Worm (Caenorhabditis elegans) whole organism, mixed stage, embryonic: Measurements from ENCODE around the gene srt-63.

Source experiments
- M03D4.4 ChIP-seq: sonication (generic microtip); optimal IDR thresholded peaks from 2 replicates; lab custom pipeline; 2017; ENCODE audit warnings: mild to moderate bottlenecking, missing genetic modification characterization, missing compliant biosample characterization
- bed-3 ChIP-seq: fragments of 200-800 bp; sonication (Bioruptor generic); optimal IDR thresholded peaks from 3 replicates; lab custom pipeline; 2018; ENCODE audit warnings: mild to moderate bottlenecking, missing genetic modification characterization, moderate library complexity, missing compliant biosample characterization
- blmp-1 ChIP-seq: fragments of 150-350 bp; optimal IDR thresholded peaks from 2 replicates; lab custom pipeline; 2014; ENCODE audit warnings: missing biosample characterization, missing genetic modification characterization
- ceh-39 ChIP-seq: fragments of 150-350 bp; optimal IDR thresholded peaks from 2 replicates; lab custom pipeline; 2014; ENCODE audit warnings: missing biosample characterization, missing genetic modification characterization
- ceh-83 ChIP-seq: fragments of 200-800 bp; sonication (Bioruptor generic); optimal IDR thresholded peaks from 2 replicates; lab custom pipeline; 2018; ENCODE audit warnings: mild to moderate bottlenecking, missing genetic modification characterization, missing compliant biosample characterization
- ces-1 ChIP-seq: fragments of 150-350 bp; optimal IDR thresholded peaks from 2 replicates; lab custom pipeline; 2014; ENCODE audit warnings: missing biosample characterization, missing genetic modification reagents, missing genetic modification characterization
- cnd-1 ChIP-seq: fragments of 200-800 bp; sonication (Bioruptor generic); optimal IDR thresholded peaks from 2 replicates; lab custom pipeline; 2018; ENCODE audit warnings: mild to moderate bottlenecking, missing genetic modification characterization, missing compliant biosample characterization
- drap-1 ChIP-seq: fragments of 200-800 bp; sonication (Bioruptor generic); optimal IDR thresholded peaks from 3 replicates; lab custom pipeline; 2018; ENCODE audit warnings: mild to moderate bottlenecking, missing genetic modification characterization, missing compliant biosample characterization
- elt-1 ChIP-seq: sonication (generic microtip); optimal IDR thresholded peaks from 2 replicates; lab custom pipeline; 2017; ENCODE audit warnings: missing genetic modification characterization, mild to moderate bottlenecking, missing compliant biosample characterization, antibody characterized with exemption, moderate library complexity, borderline replicate concordance; ENCODE audit not compliant: insufficient read depth
- elt-3 ChIP-seq: fragments of 150-350 bp; optimal IDR thresholded peaks from 2 replicates; lab custom pipeline; 2014; ENCODE audit warnings: missing biosample characterization, missing genetic modification characterization
- flh-1 ChIP-seq: fragments of 200-800 bp; sonication (Bioruptor generic); optimal IDR thresholded peaks from 2 replicates; lab custom pipeline; 2018; ENCODE audit warnings: mild to moderate bottlenecking, missing genetic modification characterization, moderate library complexity, missing compliant biosample characterization
- ham-2 ChIP-seq: fragments of 200-800 bp; sonication (Bioruptor generic); optimal IDR thresholded peaks from 2 replicates; lab custom pipeline; 2018; ENCODE audit warnings: mild to moderate bottlenecking, missing genetic modification characterization, missing compliant biosample characterization
- hlh-1 ChIP-seq: fragments of 150-350 bp; optimal IDR thresholded peaks from 2 replicates; lab custom pipeline; 2014; ENCODE audit warnings: missing biosample characterization, missing genetic modification reagents, missing genetic modification characterization
- lin-32 ChIP-seq: fragments of 200-800 bp; sonication (Bioruptor generic); optimal IDR thresholded peaks from 2 replicates; lab custom pipeline; 2018; ENCODE audit warnings: mild to moderate bottlenecking, missing genetic modification characterization, missing compliant biosample characterization
- lsy-2 ChIP-seq: fragments of 150-350 bp; optimal IDR thresholded peaks from 2 replicates; lab custom pipeline; 2014; ENCODE audit warnings: missing biosample characterization, missing genetic modification characterization
- mab-5 ChIP-seq: fragments of 150-350 bp; optimal IDR thresholded peaks from 2 replicates; lab custom pipeline; 2014; ENCODE audit warnings: missing biosample characterization, missing genetic modification characterization
- mep-1 ChIP-seq: fragments of 150-350 bp; optimal IDR thresholded peaks from 2 replicates; lab custom pipeline; 2017; ENCODE audit warnings: missing biosample characterization, missing genetic modification reagents, missing genetic modification characterization, inconsistent platforms
- mls-2 ChIP-seq: sonication (generic microtip); optimal IDR thresholded peaks from 2 replicates; lab custom pipeline; 2016; ENCODE audit warnings: mild to moderate bottlenecking, missing genetic modification characterization, moderate library complexity, missing compliant biosample characterization
- nhr-12 ChIP-seq: fragments of 150-350 bp; optimal IDR thresholded peaks from 2 replicates; lab custom pipeline; 2014; ENCODE audit warnings: missing biosample characterization, missing genetic modification characterization
- nhr-2 ChIP-seq: fragments of 150-350 bp; optimal IDR thresholded peaks from 2 replicates; lab custom pipeline; 2014; ENCODE audit warnings: missing biosample characterization, missing genetic modification characterization
- nhr-237 ChIP-seq: fragments of 150-350 bp; optimal IDR thresholded peaks from 2 replicates; lab custom pipeline; 2014; ENCODE audit warnings: missing biosample characterization, missing genetic modification characterization
- nhr-76 ChIP-seq: sonication (generic microtip); optimal IDR thresholded peaks from 2 replicates; lab custom pipeline; 2017; ENCODE audit warnings: missing biosample characterization, missing genetic modification characterization
- pha-4 ChIP-seq: fragments of 150-350 bp; optimal IDR thresholded peaks from 2 replicates; lab custom pipeline; 2018; ENCODE audit warnings: missing biosample characterization, missing genetic modification reagents, missing genetic modification characterization
- sem-2 ChIP-seq: fragments of 200-800 bp; sonication (Bioruptor generic); optimal IDR thresholded peaks from 2 replicates; lab custom pipeline; 2018; ENCODE audit warnings: mild to moderate bottlenecking, missing genetic modification characterization, missing compliant biosample characterization
- snpc-4 ChIP-seq: fragments of 150-350 bp; optimal IDR thresholded peaks from 2 replicates; lab custom pipeline; 2014; ENCODE audit warnings: missing biosample characterization, missing genetic modification characterization
- tbx-8 ChIP-seq: fragments of 200-800 bp; sonication (Bioruptor generic); optimal IDR thresholded peaks from 2 replicates; lab custom pipeline; 2018; ENCODE audit warnings: mild to moderate bottlenecking, missing genetic modification characterization, moderate library complexity, missing compliant biosample characterization
- unc-120 ChIP-seq: sonication (generic microtip); optimal IDR thresholded peaks from 2 replicates; lab custom pipeline; 2017; ENCODE audit warnings: missing genetic modification characterization, missing compliant biosample characterization; ENCODE audit not compliant: poor library complexity, severe bottlenecking
- unc-39 ChIP-seq: fragments of 150-350 bp; optimal IDR thresholded peaks from 2 replicates; lab custom pipeline; 2014; ENCODE audit warnings: missing biosample characterization, missing genetic modification characterization
- ztf-11 ChIP-seq: fragments of 150-350 bp; optimal IDR thresholded peaks from 2 replicates; lab custom pipeline; 2014; ENCODE audit warnings: missing biosample characterization, missing genetic modification characterization

srt-63 gene

DNA sequence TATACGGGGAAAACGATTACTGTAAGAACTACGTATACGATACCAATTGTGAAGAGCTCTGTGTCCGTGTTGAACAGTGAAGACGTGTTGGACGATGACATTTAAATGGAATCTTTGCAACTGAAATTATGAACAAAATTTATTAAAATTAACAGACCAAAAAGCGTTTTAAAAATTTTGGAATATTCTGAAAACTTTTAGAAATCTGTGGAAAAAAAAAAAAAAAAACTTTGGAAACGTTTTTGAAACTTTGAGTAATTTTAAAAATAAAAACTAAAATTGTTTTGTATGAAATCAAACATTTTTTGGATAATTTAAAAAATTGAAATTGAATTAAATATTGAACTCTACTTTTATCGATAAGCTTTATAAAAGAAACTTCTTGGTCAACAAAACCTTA lies at the start of gene srt-63:
Gene srt-63, minus strand, starts transcription at position 101 of the 400 bp plus-strand sequence.
- no peak for TF ChIP-seq lsy-2 (tag; lab: Kevin White, UChicago)
- TF ChIP-seq mab-5, result no peak
- no peak for TF ChIP-seq pha-4 (tag; lab: Kevin White, UChicago)
- no peak for TF ChIP-seq unc-120

DNA sequence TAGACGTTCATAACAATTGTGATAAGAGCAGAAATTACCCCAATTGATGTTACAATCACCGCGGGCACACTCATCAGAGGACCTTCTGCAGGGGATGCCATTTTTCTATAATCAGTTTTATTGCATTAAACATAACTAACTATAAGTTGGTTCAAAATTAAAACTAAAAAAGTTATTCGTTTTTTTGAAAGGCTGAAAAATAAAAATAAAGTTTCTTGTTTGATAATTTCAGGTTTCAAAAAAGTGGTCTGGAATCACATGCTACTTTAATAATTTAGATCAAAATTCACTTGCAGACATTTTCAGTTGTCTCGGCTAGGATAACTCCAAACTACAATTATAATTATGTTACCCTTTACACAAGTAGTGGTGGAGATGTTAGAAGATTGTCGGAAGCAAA lies 45.9 kb upstream of the srt-63 start, which contains the start of gene srbc-1:
Gene srbc-1, minus strand, starts transcription at position 101 of the 400 bp plus-strand sequence.
- TF ChIP-seq ces-1 (GFP tag; lab: Kevin White, UChicago) (no peak), pha-4 (tag; lab: Kevin White, UChicago) (no peak), tbx-8 (no peak), drap-1 (GFP tag; lab: Kevin White, UChicago) (no peak), ceh-83 (GFP tag; lab: Kevin White, UChicago) (no peak), flh-1 (no peak), lsy-2 (tag; lab: Kevin White, UChicago) (no peak), cnd-1 (tag; lab: Kevin White, UChicago) (no peak), blmp-1 (tag; lab: Kevin White, UChicago) (no peak), nhr-237 (tag; lab: Kevin White, UChicago) (no peak), unc-120 (no peak), bed-3 (GFP tag; lab: Kevin White, UChicago) (no peak), M03D4.4 (no peak), nhr-12 (tag; lab: Kevin White, UChicago) (no peak), ztf-11 (tag; lab: Kevin White, UChicago) (no peak)

DNA sequence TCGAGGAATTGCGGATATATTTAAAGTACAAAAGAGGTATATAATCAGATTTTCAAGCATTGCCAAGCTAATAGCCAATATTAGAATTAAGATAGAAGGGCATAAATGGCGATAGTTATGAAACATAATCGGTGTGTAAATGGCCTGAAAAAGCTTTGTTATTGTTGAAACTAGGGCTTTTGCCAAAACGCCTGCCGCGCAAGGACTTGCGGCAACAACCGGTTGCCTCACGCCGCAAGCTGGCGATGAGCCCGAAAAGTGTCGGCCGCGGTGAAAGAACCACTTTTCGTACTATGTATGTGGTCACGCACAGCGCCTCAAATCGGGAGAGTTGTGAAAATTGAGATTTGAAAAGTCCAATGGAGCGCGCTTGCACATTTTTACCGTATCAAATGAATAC lies 43.5 kb upstream of the srt-63 start:
- TF ChIP-seq flh-1, result no peak
- no peak for TF ChIP-seq blmp-1 (tag; lab: Kevin White, UChicago)
- TF ChIP-seq sem-2 (GFP tag; lab: Kevin White, UChicago), result no peak
- no peak for TF ChIP-seq nhr-237 (tag; lab: Kevin White, UChicago)
- TF ChIP-seq unc-120, result no peak
- no peak for TF ChIP-seq nhr-2 (tag; lab: Kevin White, UChicago)
- TF ChIP-seq elt-3 (tag; lab: Kevin White, UChicago), result no peak
- TF ChIP-seq lin-32 (GFP tag; lab: Kevin White, UChicago), result no peak
- no peak for TF ChIP-seq nhr-12 (tag; lab: Kevin White, UChicago)
- TF ChIP-seq mep-1, result no peak
- no peak for TF ChIP-seq tbx-8
- no peak for TF ChIP-seq ham-2 (GFP tag; lab: Kevin White, UChicago)
- no peak for TF ChIP-seq ceh-83 (GFP tag; lab: Kevin White, UChicago)
- no peak for TF ChIP-seq mls-2 (tag; lab: Kevin White, UChicago)
- no peak for TF ChIP-seq drap-1 (GFP tag; lab: Kevin White, UChicago)
- TF ChIP-seq hlh-1 (tag; lab: Kevin White, UChicago), result no peak
- TF ChIP-seq nhr-76 (tag; lab: Kevin White, UChicago), result no peak
- no peak for TF ChIP-seq elt-1 (tag; lab: Kevin White, UChicago)

DNA sequence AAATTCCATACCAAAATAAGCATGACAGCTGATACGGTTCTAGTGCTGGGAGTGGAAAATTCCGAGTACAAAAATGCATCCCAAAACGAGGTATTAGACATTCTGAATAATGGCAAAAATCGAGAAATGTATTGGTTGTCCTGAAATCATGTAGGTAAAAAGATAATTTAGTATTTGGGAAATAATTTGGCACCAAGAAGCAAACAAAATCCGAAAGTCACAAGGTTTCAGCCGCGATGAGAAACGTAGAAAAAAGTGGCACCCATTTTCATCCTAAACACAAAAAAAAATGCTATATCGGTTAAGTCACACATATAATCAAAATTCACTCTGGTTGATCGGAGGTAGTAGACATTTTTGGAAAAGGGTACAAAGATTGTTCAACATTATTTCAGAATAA lies 41.8 kb upstream of the srt-63 start, which contains the start of gene srx-122:
Gene srx-122, minus strand, starts transcription at position 101 of the 400 bp plus-strand sequence.
- TF ChIP-seq unc-39 (tag; lab: Kevin White, UChicago) (no peak), lin-32 (GFP tag; lab: Kevin White, UChicago) (no peak), unc-120 (no peak), pha-4 (tag; lab: Kevin White, UChicago) (no peak), ham-2 (GFP tag; lab: Kevin White, UChicago) (no peak), ceh-39 (tag; lab: Kevin White, UChicago) (no peak), snpc-4 (tag; lab: Kevin White, UChicago) (no peak), mab-5 (no peak), drap-1 (GFP tag; lab: Kevin White, UChicago) (no peak), ces-1 (GFP tag; lab: Kevin White, UChicago) (no peak), sem-2 (GFP tag; lab: Kevin White, UChicago) (no peak), bed-3 (GFP tag; lab: Kevin White, UChicago) (no peak), nhr-2 (tag; lab: Kevin White, UChicago) (no peak), lsy-2 (tag; lab: Kevin White, UChicago) (no peak), ceh-83 (GFP tag; lab: Kevin White, UChicago) (no peak), hlh-1 (tag; lab: Kevin White, UChicago) (no peak), tbx-8 (no peak)

DNA sequence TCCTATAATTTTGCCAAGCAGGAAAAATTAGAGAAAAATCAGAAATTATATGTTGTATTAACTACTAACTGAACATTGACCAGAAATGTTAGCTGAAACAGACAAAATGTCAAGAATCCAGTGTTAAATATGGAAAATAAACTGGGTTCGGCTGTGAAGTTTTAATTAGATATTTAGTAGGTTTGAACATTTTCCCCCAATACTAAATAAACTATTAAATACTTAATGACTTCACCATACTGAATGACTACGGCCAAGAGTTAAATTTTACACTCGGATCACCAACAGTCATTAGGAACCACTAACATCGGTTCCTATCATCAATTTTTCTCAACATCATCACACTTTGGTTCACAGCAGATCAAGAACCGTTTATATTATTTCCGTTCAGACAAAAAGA lies 39.4 kb upstream of the srt-63 start:
- TF ChIP-seq cnd-1 (tag; lab: Kevin White, UChicago), result no peak
